Fruit fly (Drosophila melanogaster) whole organism, embryonic: ENCODE measurements around the gene fwe.
A peak's percentile ranks its signal among the peaks of the same experiment; 100 is the strongest.

Experiments used
- CG12659 ChIP-seq: fragments of 200-800 bp; sonication (Bioruptor generic); optimal IDR thresholded peaks from 3 replicates; lab custom pipeline; 2017; ENCODE audit warnings: mild to moderate bottlenecking, missing biosample characterization, missing genetic modification reagents, missing genetic modification characterization
- CG13123 ChIP-seq: fragments of 200-800 bp; sonication (Bioruptor generic); optimal IDR thresholded peaks from 2 replicates; lab custom pipeline; 2016; ENCODE audit warnings: missing biosample characterization, missing genetic modification characterization
- CG15011 ChIP-seq: fragments of 200-800 bp; sonication (Bioruptor generic); optimal IDR thresholded peaks from 3 replicates; lab custom pipeline; 2018; ENCODE audit warnings: missing biosample characterization, mild to moderate bottlenecking, missing genetic modification characterization
- CG15514 ChIP-seq: fragments of 200-800 bp; sonication (Bioruptor generic); optimal IDR thresholded peaks from 3 replicates; lab custom pipeline; 2017; ENCODE audit warnings: missing biosample characterization, missing genetic modification characterization, mild to moderate bottlenecking, moderate library complexity, missing genetic modification reagents
- CG17361 ChIP-seq: fragments of 200-800 bp; sonication (Bioruptor generic); IDR thresholded peaks from 3 replicates; pipeline ENCODE4 v1.3.6; 2022; ENCODE audit warnings: missing biosample characterization, missing genetic modification characterization
- CG18262 ChIP-seq: fragments of 200-800 bp; optimal IDR thresholded peaks from 3 replicates; lab custom pipeline; 2019; ENCODE audit warnings: missing biosample characterization, mild to moderate bottlenecking, missing genetic modification characterization, moderate library complexity
- CG3163 ChIP-seq: fragments of 200-800 bp; sonication (Bioruptor generic); optimal IDR thresholded peaks from 3 replicates; lab custom pipeline; 2016; ENCODE audit warnings: missing biosample characterization, missing genetic modification characterization
- CG32767 ChIP-seq: fragments of 200-800 bp; sonication (Bioruptor generic); IDR thresholded peaks from 2 replicates; pipeline ENCODE4 v1.3.6; 2022; ENCODE audit warnings: missing biosample characterization, missing genetic modification characterization
- CG3726 ChIP-seq: fragments of 200-800 bp; sonication (Bioruptor generic); IDR thresholded peaks from 3 replicates; pipeline ENCODE4, ENCODE4 v1.3.6; 2022; ENCODE audit warnings: missing biosample characterization, missing genetic modification characterization
- CG42726 ChIP-seq: fragments of 200-800 bp; sonication (Bioruptor generic); IDR thresholded peaks from 2 replicates; pipeline ENCODE4 v1.3.6; 2022; ENCODE audit warnings: missing biosample characterization, missing genetic modification characterization; ENCODE audit not compliant: partially characterized antibody
- CG4328 ChIP-seq: fragments of 200-800 bp; sonication (Bioruptor generic); optimal IDR thresholded peaks from 3 replicates; lab custom pipeline; 2017; ENCODE audit warnings: missing biosample characterization, missing genetic modification reagents, missing genetic modification characterization
- CG4424 ChIP-seq: fragments of 200-800 bp; sonication (Bioruptor generic); optimal IDR thresholded peaks from 3 replicates; lab custom pipeline; 2016; ENCODE audit warnings: missing biosample characterization, missing genetic modification characterization
- CG6683 ChIP-seq: fragments of 200-800 bp; sonication (Bioruptor generic); optimal IDR thresholded peaks from 2 replicates; lab custom pipeline; 2017; ENCODE audit warnings: missing biosample characterization, mild to moderate bottlenecking, missing genetic modification characterization, missing genetic modification reagents
- CG7786 ChIP-seq: fragments of 200-800 bp; sonication (Bioruptor generic); optimal IDR thresholded peaks from 2 replicates; lab custom pipeline; 2016; ENCODE audit warnings: missing biosample characterization, missing genetic modification characterization
- CG7963 ChIP-seq: fragments of 200-800 bp; sonication (Bioruptor generic); IDR thresholded peaks from 3 replicates; pipeline ENCODE4 v1.3.6; 2022; ENCODE audit warnings: missing biosample characterization, missing genetic modification characterization; ENCODE audit not compliant: partially characterized antibody
- CG8388 ChIP-seq: fragments of 200-800 bp; sonication (Bioruptor generic); optimal IDR thresholded peaks from 2 replicates; lab custom pipeline; 2019; ENCODE audit warnings: missing biosample characterization, mild to moderate bottlenecking, missing genetic modification characterization, moderate library complexity
- CG8924 ChIP-seq: fragments of 200-800 bp; optimal IDR thresholded peaks from 3 replicates; lab custom pipeline; 2019; ENCODE audit warnings: missing biosample characterization, mild to moderate bottlenecking, missing genetic modification characterization, moderate library complexity
- CG8944 ChIP-seq: fragments of 200-800 bp; sonication (Bioruptor generic); optimal IDR thresholded peaks from 3 replicates; lab custom pipeline; 2016; ENCODE audit warnings: missing biosample characterization, missing genetic modification characterization
- CG9932 ChIP-seq: fragments of 200-800 bp; sonication (Bioruptor generic); IDR thresholded peaks from 2 replicates; pipeline ENCODE4 v1.3.6; 2022; ENCODE audit warnings: missing biosample characterization, missing genetic modification characterization
- Deaf1 ChIP-seq: fragments of 200-800 bp; optimal IDR thresholded peaks from 3 replicates; lab custom pipeline; 2019; ENCODE audit warnings: missing biosample characterization, mild to moderate bottlenecking, missing genetic modification characterization, moderate library complexity
- ERR ChIP-seq: fragments of 200-800 bp; sonication (Bioruptor generic); optimal IDR thresholded peaks from 2 replicates; lab custom pipeline; 2016; ENCODE audit warnings: missing biosample characterization, missing genetic modification characterization
- Eip74EF ChIP-seq, 2 experiments: fragments of 200-800 bp in 1 of 2; fragments of >200 bp in 1 of 2; sonication (Bioruptor generic) in 1 of 2; optimal IDR thresholded peaks; 2 replicates each; lab custom pipeline; 2017 to 2019; ENCODE audit warnings: missing biosample characterization in 2 of 2, missing genetic modification characterization in 2 of 2, mild to moderate bottlenecking in 1 of 2, moderate library complexity in 1 of 2
- Fer1 ChIP-seq: fragments of 200-800 bp; sonication (Bioruptor generic); optimal IDR thresholded peaks from 2 replicates; lab custom pipeline; 2017; ENCODE audit warnings: missing biosample characterization, mild to moderate bottlenecking, missing genetic modification characterization
- Hey ChIP-seq: fragments of 200-800 bp; sonication (Bioruptor generic); optimal IDR thresholded peaks from 3 replicates; lab custom pipeline; 2018; ENCODE audit warnings: missing biosample characterization, mild to moderate bottlenecking, missing genetic modification characterization
- Hmr ChIP-seq: fragments of 200-800 bp; sonication (Bioruptor generic); optimal IDR thresholded peaks from 3 replicates; lab custom pipeline; 2017; ENCODE audit warnings: mild to moderate bottlenecking, missing biosample characterization, missing genetic modification reagents, missing genetic modification characterization
- Hr78 ChIP-seq, 2 experiments: fragments of 200-800 bp in 1 of 2; fragments of >200 bp in 1 of 2; sonication (Bioruptor generic) in 1 of 2; optimal IDR thresholded peaks; 2 replicates each; lab custom pipeline; 2017 to 2019; ENCODE audit warnings: missing biosample characterization in 2 of 2, missing genetic modification characterization in 2 of 2, mild to moderate bottlenecking in 1 of 2, moderate library complexity in 1 of 2
- Hsf ChIP-seq: fragments of 200-800 bp; sonication (Bioruptor generic); optimal IDR thresholded peaks from 3 replicates; lab custom pipeline; 2016; ENCODE audit warnings: missing biosample characterization, missing genetic modification characterization
- Jarid2 ChIP-seq: fragments of 200-800 bp; sonication (Bioruptor generic); optimal IDR thresholded peaks from 3 replicates; lab custom pipeline; 2017; ENCODE audit warnings: mild to moderate bottlenecking, missing biosample characterization, missing genetic modification reagents, missing genetic modification characterization
- Mad ChIP-seq: fragments of 200-800 bp; sonication (Bioruptor generic); optimal IDR thresholded peaks from 2 replicates; lab custom pipeline; 2016; ENCODE audit warnings: missing biosample characterization, missing genetic modification characterization
- Meics ChIP-seq: fragments of 200-800 bp; sonication (Bioruptor generic); optimal IDR thresholded peaks from 2 replicates; lab custom pipeline; 2017; ENCODE audit warnings: missing biosample characterization, mild to moderate bottlenecking, missing genetic modification characterization
- Rx ChIP-seq: fragments of 200-800 bp; sonication (Bioruptor generic); IDR thresholded peaks from 2 replicates; pipeline ENCODE4 v1.3.6; 2022; ENCODE audit warnings: missing biosample characterization, missing genetic modification characterization
- ase ChIP-seq: fragments of 200-800 bp; sonication (Bioruptor generic); IDR thresholded peaks from 3 replicates; pipeline ENCODE4 v1.3.6; 2022; ENCODE audit warnings: missing biosample characterization, missing genetic modification characterization
- az2 ChIP-seq: fragments of 200-800 bp; sonication (Bioruptor generic); optimal IDR thresholded peaks from 3 replicates; lab custom pipeline; 2016; ENCODE audit warnings: missing biosample characterization, missing genetic modification characterization
- br ChIP-seq: fragments of >200 bp; optimal IDR thresholded peaks from 2 replicates; lab custom pipeline; 2017
- btn ChIP-seq: fragments of 200-800 bp; sonication (Bioruptor generic); optimal IDR thresholded peaks from 2 replicates; lab custom pipeline; 2016; ENCODE audit warnings: missing biosample characterization, missing genetic modification characterization
- caup ChIP-seq: fragments of 200-800 bp; sonication (Bioruptor generic); optimal IDR thresholded peaks from 3 replicates; lab custom pipeline; 2017; ENCODE audit warnings: missing biosample characterization, mild to moderate bottlenecking, missing genetic modification characterization, moderate library complexity; ENCODE audit not compliant: severe bottlenecking
- ci ChIP-seq: fragments of 200-800 bp; sonication (Bioruptor generic); IDR thresholded peaks from 3 replicates; pipeline ENCODE4 v1.3.6; 2022; ENCODE audit warnings: missing biosample characterization, missing genetic modification characterization
- corto ChIP-seq: fragments of 200-800 bp; sonication (Bioruptor generic); optimal IDR thresholded peaks from 2 replicates; lab custom pipeline; 2016; ENCODE audit warnings: missing biosample characterization, mild to moderate bottlenecking, missing genetic modification characterization, moderate library complexity
- fd64A ChIP-seq: fragments of 200-800 bp; sonication (Bioruptor generic); optimal IDR thresholded peaks from 3 replicates; lab custom pipeline; 2018; ENCODE audit warnings: missing biosample characterization, mild to moderate bottlenecking, missing genetic modification characterization
- gem ChIP-seq: fragments of 200-800 bp; sonication (Bioruptor generic); optimal IDR thresholded peaks from 2 replicates; lab custom pipeline; 2019; ENCODE audit warnings: missing biosample characterization, mild to moderate bottlenecking, missing genetic modification characterization, moderate library complexity
- insv ChIP-seq, 2 experiments: fragments of 200-800 bp; sonication (Bioruptor generic); optimal IDR thresholded peaks; 3 replicates each; lab custom pipeline; 2016 to 2018; ENCODE audit warnings: missing biosample characterization in 2 of 2, missing genetic modification characterization in 2 of 2
- lilli ChIP-seq: fragments of 200-800 bp; sonication (Bioruptor generic); optimal IDR thresholded peaks from 3 replicates; lab custom pipeline; 2016; ENCODE audit warnings: missing biosample characterization, missing genetic modification characterization
- mam ChIP-seq: fragments of 200-800 bp; sonication (Bioruptor generic); optimal IDR thresholded peaks from 3 replicates; lab custom pipeline; 2016; ENCODE audit warnings: missing biosample characterization, missing genetic modification characterization
- oc ChIP-seq: fragments of 200-800 bp; sonication (Bioruptor generic); optimal IDR thresholded peaks from 2 replicates; lab custom pipeline; 2018; ENCODE audit warnings: missing biosample characterization, mild to moderate bottlenecking, missing genetic modification characterization, moderate library complexity
- p53 ChIP-seq: fragments of 200-800 bp; sonication (Bioruptor generic); optimal IDR thresholded peaks from 2 replicates; lab custom pipeline; 2016; ENCODE audit warnings: missing biosample characterization, missing genetic modification characterization
- pfk ChIP-seq: fragments of 200-800 bp; sonication (Bioruptor generic); optimal IDR thresholded peaks from 2 replicates; lab custom pipeline; 2018; ENCODE audit warnings: missing biosample characterization, mild to moderate bottlenecking, missing genetic modification characterization, moderate library complexity
- pum ChIP-seq: fragments of 200-800 bp; sonication (Bioruptor generic); optimal IDR thresholded peaks from 2 replicates; lab custom pipeline; 2016; ENCODE audit warnings: missing biosample characterization, missing genetic modification characterization
- run ChIP-seq: fragments of 200-800 bp; sonication (Bioruptor generic); optimal IDR thresholded peaks from 3 replicates; lab custom pipeline; 2018; ENCODE audit warnings: missing biosample characterization, mild to moderate bottlenecking, missing genetic modification characterization
- sd ChIP-seq: fragments of 200-800 bp; sonication (Bioruptor generic); optimal IDR thresholded peaks from 3 replicates; lab custom pipeline; 2018; ENCODE audit warnings: missing biosample characterization, mild to moderate bottlenecking, missing genetic modification characterization, moderate library complexity
- sob ChIP-seq: fragments of 200-800 bp; sonication (Bioruptor generic); IDR thresholded peaks from 2 replicates; pipeline ENCODE4 v1.3.6; 2022; ENCODE audit warnings: missing biosample characterization, missing genetic modification characterization

Gene fwe

dm6 chr3L:15825493-15826209 lies 9.4 kb upstream of the fwe start (continued):
- TF ChIP-seq CG32767 (GFP tag; lab: Robert Waterston, UW) (0 out of 2 replicates have a peak, but pooled peaks have one; percentile 48), Mad (GFP tag; lab: Kevin White, UChicago) (no peak), mam (GFP tag; lab: Kevin White, UChicago) (no peak), CG13123 (GFP tag; lab: Kevin White, UChicago) (no peak), corto (GFP tag; lab: Kevin White, UChicago) (no peak), CG7963 (GFP tag; lab: Robert Waterston, UW) (no peak), pfk (GFP tag; lab: Kevin White, UChicago) (no peak), sd (tag; lab: Kevin White, UChicago) (peak; percentile 60), Eip74EF (GFP tag; optimal IDR thresholded peaks at IDR 0.05; lab: Kevin White, UChicago) (no peak), fd64A (GFP tag; lab: Kevin White, UChicago) (no peak), ci (no peak), CG8944 (no peak), Rx (no peak), CG8924 (tag; lab: Kevin White, UChicago) (peak; percentile 1), CG3726 (GFP tag; lab: Robert Waterston, UW) (no peak), CG3163 (GFP tag; lab: Kevin White, UChicago) (no peak), lilli (peak; percentile 28), az2 (GFP tag; lab: Kevin White, UChicago) (no peak), ERR (GFP tag; lab: Kevin White, UChicago) (no peak), CG4328 (GFP tag; lab: Kevin White, UChicago) (no peak), insv (GFP tag; optimal IDR thresholded peaks at IDR 0.05; lab: Kevin White, UChicago) (no peak), ase (GFP tag; lab: Robert Waterston, UW) (no peak), run (tag; lab: Kevin White, UChicago) (no peak), Deaf1 (tag; lab: Kevin White, UChicago) (no peak), CG15514 (peak; percentile 53), Hmr (GFP tag; lab: Kevin White, UChicago) (peak; percentile 46), CG15011 (no peak), CG17361 (GFP tag; lab: Robert Waterston, UW) (no peak), br (lab: Kevin White, UChicago) (no peak), caup (GFP tag; lab: Kevin White, UChicago) (peak; percentile 11), Meics (no peak), Jarid2 (GFP tag; lab: Kevin White, UChicago) (no peak), p53 (GFP tag; lab: Kevin White, UChicago) (no peak), btn (no peak), sob (peak; percentile 56; the same call in 1 of the 2 replicates), gem (tag; lab: Kevin White, UChicago) (no peak), CG8388 (GFP tag; lab: Kevin White, UChicago) (peak; percentile 0), Hr78 (GFP tag; optimal IDR thresholded peaks at IDR 0.05; lab: Kevin White, UChicago) (no peak), Fer1 (GFP tag; lab: Kevin White, UChicago) (peak; percentile 65), pum (GFP tag; lab: Kevin White, UChicago) (no peak), Hsf (GFP tag; lab: Kevin White, UChicago) (no peak), CG4424 (GFP tag; lab: Kevin White, UChicago) (no peak), CG9932 (GFP tag; lab: Robert Waterston, UW) (no peak), CG6683 (GFP tag; lab: Kevin White, UChicago) (peak; percentile 9), oc (tag; lab: Kevin White, UChicago) (no peak), CG42726 (no peak), CG18262 (tag; lab: Kevin White, UChicago) (no peak), CG12659 (GFP tag; lab: Kevin White, UChicago) (no peak), Hey (tag; lab: Kevin White, UChicago) (no peak), CG7786 (no peak)
